Worm (Caenorhabditis elegans) whole organism, late embryonic: ENCODE data around the gene F14H12.2.
A peak's percentile ranks its signal among the peaks of the same experiment; 100 is the strongest.

ENCODE experiments used
- C08G9.2 ChIP-seq: sonication (generic microtip); optimal IDR thresholded peaks from 2 replicates; lab custom pipeline; 2016; ENCODE audit warnings: mild to moderate bottlenecking, missing genetic modification characterization, moderate library complexity, missing compliant biosample characterization
- C38D4.7 ChIP-seq: fragments of 200-800 bp; sonication (Bioruptor generic); optimal IDR thresholded peaks from 2 replicates; lab custom pipeline; 2018; ENCODE audit warnings: mild to moderate bottlenecking, missing genetic modification characterization, moderate library complexity, missing compliant biosample characterization
- K09A11.1 ChIP-seq: sonication (generic microtip); optimal IDR thresholded peaks from 2 replicates; lab custom pipeline; 2017; ENCODE audit warnings: antibody characterized with exemption, mild to moderate bottlenecking, missing genetic modification characterization, missing compliant biosample characterization; ENCODE audit not compliant: insufficient read depth
- Y22D7AL.16 ChIP-seq: sonication (generic microtip); optimal IDR thresholded peaks from 2 replicates; lab custom pipeline; 2016; ENCODE audit warnings: missing genetic modification characterization, missing compliant biosample characterization
- ama-1 ChIP-seq: fragments of 150-350 bp; optimal IDR thresholded peaks from 2 replicates; lab custom pipeline; 2014
- ceh-18 ChIP-seq: sonication (generic microtip); optimal IDR thresholded peaks from 2 replicates; lab custom pipeline; 2016; ENCODE audit warnings: missing genetic modification characterization, missing compliant biosample characterization
- ceh-22 ChIP-seq: sonication (generic microtip); optimal IDR thresholded peaks from 2 replicates; lab custom pipeline; 2017; ENCODE audit warnings: missing biosample characterization, missing genetic modification characterization
- ceh-31 ChIP-seq: sonication (generic microtip); optimal IDR thresholded peaks from 2 replicates; lab custom pipeline; 2016; ENCODE audit warnings: missing genetic modification characterization, missing compliant biosample characterization
- ceh-34 ChIP-seq: sonication (generic microtip); optimal IDR thresholded peaks from 2 replicates; lab custom pipeline; 2016; ENCODE audit warnings: mild to moderate bottlenecking, missing genetic modification characterization, missing compliant biosample characterization
- dve-1 ChIP-seq: sonication (generic microtip); optimal IDR thresholded peaks from 2 replicates; lab custom pipeline; 2017; ENCODE audit warnings: antibody characterized with exemption, mild to moderate bottlenecking, missing genetic modification characterization, missing compliant biosample characterization
- elt-4 ChIP-seq: sonication (generic microtip); optimal IDR thresholded peaks from 2 replicates; lab custom pipeline; 2016; ENCODE audit warnings: missing genetic modification characterization, missing compliant biosample characterization
- ets-4 ChIP-seq: sonication (generic microtip); optimal IDR thresholded peaks from 2 replicates; lab custom pipeline; 2016; ENCODE audit warnings: missing genetic modification characterization, missing compliant biosample characterization
- eyg-1 ChIP-seq: sonication (generic microtip); optimal IDR thresholded peaks from 2 replicates; lab custom pipeline; 2016; ENCODE audit warnings: missing genotype, missing genetic modification characterization, missing compliant biosample characterization
- fax-1 ChIP-seq: sonication (generic microtip); optimal IDR thresholded peaks from 2 replicates; lab custom pipeline; 2016; ENCODE audit warnings: missing genotype, missing genetic modification characterization, missing compliant biosample characterization
- fkh-10 ChIP-seq: fragments of 150-350 bp; optimal IDR thresholded peaks from 2 replicates; lab custom pipeline; 2014; ENCODE audit warnings: missing biosample characterization, missing genetic modification reagents, missing genetic modification characterization
- hlh-13 ChIP-seq: fragments of 200-800 bp; sonication (Bioruptor generic); optimal IDR thresholded peaks from 2 replicates; lab custom pipeline; 2018; ENCODE audit warnings: mild to moderate bottlenecking, missing genetic modification characterization, missing compliant biosample characterization
- lim-6 ChIP-seq: sonication (generic microtip); optimal IDR thresholded peaks from 2 replicates; lab custom pipeline; 2016; ENCODE audit warnings: missing genetic modification characterization, missing compliant biosample characterization
- nfya-1 ChIP-seq: sonication (generic microtip); optimal IDR thresholded peaks from 2 replicates; lab custom pipeline; 2017; ENCODE audit warnings: missing genetic modification characterization, mild to moderate bottlenecking, missing compliant biosample characterization, antibody characterized with exemption, moderate library complexity
- nhr-11 ChIP-seq: fragments of 150-350 bp; optimal IDR thresholded peaks from 2 replicates; lab custom pipeline; 2014; ENCODE audit warnings: missing biosample characterization, missing genetic modification characterization
- pha-2 ChIP-seq: sonication (generic microtip); optimal IDR thresholded peaks from 2 replicates; lab custom pipeline; 2017; ENCODE audit warnings: mild to moderate bottlenecking, missing genetic modification characterization, missing compliant biosample characterization
- ref-2 ChIP-seq: sonication (generic microtip); optimal IDR thresholded peaks from 2 replicates; lab custom pipeline; 2016; ENCODE audit warnings: missing genetic modification characterization, missing compliant biosample characterization
- rnt-1 ChIP-seq: sonication (generic microtip); optimal IDR thresholded peaks from 2 replicates; lab custom pipeline; 2016; ENCODE audit warnings: missing genetic modification characterization, missing compliant biosample characterization
- sdc-2 ChIP-seq: sonication (generic microtip); optimal IDR thresholded peaks from 2 replicates; lab custom pipeline; 2016; ENCODE audit warnings: missing genotype, missing genetic modification characterization, missing compliant biosample characterization
- sox-2 ChIP-seq: fragments of 200-800 bp; sonication (Bioruptor generic); IDR thresholded peaks from 2 replicates; pipeline ENCODE4 v1.3.6; 2022; ENCODE audit warnings: missing genetic modification reagents, missing genetic modification characterization, missing compliant biosample characterization
- tbx-2 ChIP-seq: sonication (generic microtip); optimal IDR thresholded peaks from 2 replicates; lab custom pipeline; 2016; ENCODE audit warnings: missing genetic modification characterization, missing compliant biosample characterization
- tbx-7 ChIP-seq: sonication (generic microtip); optimal IDR thresholded peaks from 2 replicates; lab custom pipeline; 2016; ENCODE audit warnings: missing genotype, missing genetic modification characterization, missing compliant biosample characterization
- unc-3 ChIP-seq, 2 experiments: fragments of 200-800 bp in 1 of 2; sonication (Bioruptor generic) in 1 of 2; sonication (generic microtip) in 1 of 2; conservative IDR thresholded peaks in 1 of 2; optimal IDR thresholded peaks in 1 of 2; 2 replicates each; pipeline versions ENCODE4 v1.3.6 to Lab custom; 2016 to 2022; ENCODE audit warnings: missing compliant biosample characterization in 2 of 2, missing genetic modification characterization in 2 of 2, missing genetic modification reagents in 1 of 2
- unc-42 ChIP-seq: sonication (generic microtip); optimal IDR thresholded peaks from 2 replicates; lab custom pipeline; 2016; ENCODE audit warnings: missing genotype, missing genetic modification characterization, missing compliant biosample characterization
- unc-86 ChIP-seq: sonication (generic microtip); optimal IDR thresholded peaks from 2 replicates; lab custom pipeline; 2016; ENCODE audit warnings: missing genetic modification characterization, missing compliant biosample characterization
- zip-5 ChIP-seq: sonication (generic microtip); optimal IDR thresholded peaks from 2 replicates; lab custom pipeline; 2016; ENCODE audit warnings: missing genetic modification characterization, missing compliant biosample characterization

F14H12.2 gene

ce11 chrX:4391680-4392079 lies 41.4 kb downstream of the F14H12.2 start:
- no peak for TF ChIP-seq lim-6 (tag; lab: Kevin White, UChicago)
- TF ChIP-seq dve-1 (tag; lab: Kevin White, UChicago) = no peak

- TF ChIP-seq eyg-1 (tag; lab: Kevin White, UChicago) = no peak
- no peak for TF ChIP-seq elt-4 (tag; lab: Kevin White, UChicago)
- peak; percentile 33 for TF ChIP-seq ref-2 (tag; lab: Kevin White, UChicago)
- TF ChIP-seq sdc-2 = peak; percentile 98
- TF ChIP-seq unc-42 = peak; percentile 6
- TF ChIP-seq ceh-34 (tag; lab: Kevin White, UChicago) = peak; percentile 33
- peak; percentile 41 for TF ChIP-seq ets-4 (tag; lab: Kevin White, UChicago)
- TF ChIP-seq nfya-1 (tag; lab: Kevin White, UChicago) = peak; percentile 58
- TF ChIP-seq ceh-31 = peak; percentile 74
- TF ChIP-seq fax-1 (tag; lab: Kevin White, UChicago) = no peak
- peak; percentile 83 for TF ChIP-seq K09A11.1 (tag; lab: Kevin White, UChicago)
- TF ChIP-seq pha-2 = no peak
- peak; percentile 8 for TF ChIP-seq unc-86 (tag; lab: Kevin White, UChicago)
- TF ChIP-seq lim-6 (tag; lab: Kevin White, UChicago) = no peak
- TF ChIP-seq tbx-2 (tag; lab: Kevin White, UChicago) = peak; percentile 33
- TF ChIP-seq hlh-13 = no peak
- TF ChIP-seq C08G9.2 (tag; lab: Kevin White, UChicago) = no peak
- peak; percentile 61 for TF ChIP-seq ceh-18 (tag; lab: Kevin White, UChicago)
- peak; percentile 37 for TF ChIP-seq sox-2 (GFP tag; lab: Robert Waterston, UW)
- TF ChIP-seq zip-5 (tag; lab: Kevin White, UChicago) = no peak
Observed at ce11 chrX:4395073-4395850, 45.0 kb downstream of the F14H12.2 start.

DNA sequence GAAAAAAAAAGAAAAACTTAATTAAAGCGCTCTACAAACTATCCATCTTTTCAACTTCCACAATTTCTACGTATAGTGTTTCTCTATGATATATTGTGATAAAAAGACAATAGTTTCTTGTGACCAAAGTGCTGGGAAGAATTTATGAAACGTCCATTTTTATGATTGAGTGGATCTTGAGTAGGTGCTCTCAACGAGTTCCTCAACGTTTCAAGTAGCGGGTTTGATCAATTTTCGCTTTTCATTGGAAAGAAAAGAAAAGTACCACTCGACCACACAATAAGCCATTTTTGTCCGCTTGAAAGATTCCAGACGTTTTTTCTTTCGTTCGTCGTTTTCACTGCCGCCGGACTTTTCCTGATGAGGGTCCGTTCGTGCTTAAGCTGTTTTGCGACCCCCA lies 47.2 kb downstream of the F14H12.2 start:
- TF ChIP-seq Y22D7AL.16 (tag; lab: Kevin White, UChicago) = no peak
- TF ChIP-seq C38D4.7 = no peak
- TF ChIP-seq, all 69 proteins: peak for 0

DNA sequence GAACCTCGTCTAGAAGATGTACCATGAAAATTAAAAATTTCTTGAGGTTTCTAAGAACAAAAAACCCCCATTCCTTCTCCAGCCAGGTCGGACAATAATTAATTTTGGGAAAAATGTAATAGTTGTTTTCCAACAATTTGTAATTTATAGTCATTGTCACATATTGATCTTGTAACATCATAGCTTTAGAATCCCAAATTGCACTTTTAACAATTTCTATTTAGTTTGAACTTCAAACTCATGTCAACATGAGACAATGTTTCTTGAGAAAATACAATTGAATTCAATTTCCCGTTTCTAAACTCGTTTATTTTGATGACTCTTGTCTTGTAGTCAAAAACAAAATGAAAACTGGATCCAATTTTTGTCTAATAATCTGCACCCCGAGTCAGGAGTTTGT lies 50.0 kb downstream of the F14H12.2 start:
- TF ChIP-seq unc-3 (GFP tag; conservative IDR thresholded peaks at IDR 0.05; lab: Robert Waterston, UW) = no peak
- TF ChIP-seq unc-3 (tag; optimal IDR thresholded peaks at IDR 0.05; lab: Kevin White, UChicago) = no peak
- no peak for TF ChIP-seq ceh-18 (tag; lab: Kevin White, UChicago)
- TF ChIP-seq rnt-1 (tag; lab: Kevin White, UChicago) = no peak
- TF ChIP-seq tbx-2 (tag; lab: Kevin White, UChicago) = no peak
- no peak for TF ChIP-seq fkh-10 (GFP tag; lab: Kevin White, UChicago)
- TF ChIP-seq dve-1 (tag; lab: Kevin White, UChicago) = no peak
- no peak for TF ChIP-seq tbx-7 (tag; lab: Kevin White, UChicago)
- no peak for TF ChIP-seq ceh-22 (tag; lab: Kevin White, UChicago)
- no peak for TF ChIP-seq ama-1 (lab: Kevin White, UChicago)
- no peak for TF ChIP-seq nhr-11 (tag; lab: Kevin White, UChicago)
- no peak for TF ChIP-seq lim-6 (tag; lab: Kevin White, UChicago)
